Worm (Caenorhabditis elegans) whole organism, L1 larva: ENCODE measurements around the gene C09F5.1.
A peak's percentile ranks its signal among the peaks of the same experiment; 100 is the strongest.

ENCODE experiments used
- C04F5.9 ChIP-seq: sonication (generic microtip); optimal IDR thresholded peaks from 2 replicates; lab custom pipeline; 2016; ENCODE audit warnings: missing genetic modification characterization, missing compliant biosample characterization
- C34B4.2 ChIP-seq: sonication (generic microtip); optimal IDR thresholded peaks from 2 replicates; lab custom pipeline; 2017; ENCODE audit warnings: mild to moderate bottlenecking, missing genetic modification characterization, missing compliant biosample characterization
- F16B12.6 ChIP-seq: fragments of 150-350 bp; optimal IDR thresholded peaks from 2 replicates; lab custom pipeline; 2014; ENCODE audit warnings: missing biosample characterization, missing genetic modification characterization
- Y116A8C.19 ChIP-seq: sonication (generic microtip); optimal IDR thresholded peaks from 2 replicates; lab custom pipeline; 2016; ENCODE audit warnings: missing compliant biosample characterization, missing genetic modification characterization, borderline replicate concordance
- aly-2 ChIP-seq: fragments of 150-350 bp; optimal IDR thresholded peaks from 2 replicates; lab custom pipeline; 2014; ENCODE audit warnings: missing biosample characterization, missing genetic modification characterization
- ama-1 ChIP-seq: fragments of 150-350 bp; optimal IDR thresholded peaks from 2 replicates; lab custom pipeline; 2014
- ceh-63 ChIP-seq: fragments of 200-800 bp; sonication (Bioruptor generic); optimal IDR thresholded peaks from 2 replicates; lab custom pipeline; 2018; ENCODE audit warnings: mild to moderate bottlenecking, missing genetic modification characterization, missing compliant biosample characterization
- ceh-8 ChIP-seq: fragments of 200-800 bp; sonication (Bioruptor generic); optimal IDR thresholded peaks from 2 replicates; lab custom pipeline; 2018; ENCODE audit warnings: mild to moderate bottlenecking, missing genetic modification characterization, moderate library complexity, missing compliant biosample characterization
- ceh-82 ChIP-seq, 3 experiments: fragments of 150-350 bp in 1 of 3; sonication (generic microtip) in 2 of 3; optimal IDR thresholded peaks; 2 replicates each; lab custom pipeline; 2014 to 2017; ENCODE audit warnings: missing biosample characterization in 3 of 3, missing genetic modification characterization in 3 of 3
- ceh-90 ChIP-seq: sonication (generic microtip); optimal IDR thresholded peaks from 2 replicates; lab custom pipeline; 2016; ENCODE audit warnings: missing genetic modification characterization, missing compliant biosample characterization
- dpl-1 ChIP-seq, 3 experiments: fragments of 150-350 bp in 2 of 3; sonication (generic microtip) in 1 of 3; optimal IDR thresholded peaks; 2 replicates each; lab custom pipeline; 2014 to 2017; ENCODE audit warnings: missing biosample characterization in 3 of 3, missing genetic modification characterization in 3 of 3, missing genetic modification reagents in 3 of 3
- dsc-1 ChIP-seq: sonication (generic microtip); optimal IDR thresholded peaks from 2 replicates; lab custom pipeline; 2016; ENCODE audit warnings: mild to moderate bottlenecking, missing genetic modification characterization, missing compliant biosample characterization
- efl-3 ChIP-seq: fragments of 200-800 bp; sonication (Bioruptor generic); optimal IDR thresholded peaks from 2 replicates; lab custom pipeline; 2018; ENCODE audit warnings: mild to moderate bottlenecking, missing genetic modification characterization, missing compliant biosample characterization
- egl-13 ChIP-seq: sonication (generic microtip); optimal IDR thresholded peaks from 2 replicates; lab custom pipeline; 2016; ENCODE audit warnings: missing genotype, missing genetic modification reagents, missing genetic modification characterization, missing compliant biosample characterization
- egl-27 ChIP-seq, 2 experiments: fragments of 150-350 bp in 1 of 2; sonication (generic microtip); optimal IDR thresholded peaks; 3 replicates each; lab custom pipeline; 2017 to 2018; ENCODE audit warnings: missing biosample characterization in 2 of 2, missing genetic modification characterization in 2 of 2, missing genetic modification reagents in 2 of 2
- elt-2 ChIP-seq: sonication (generic microtip); optimal IDR thresholded peaks from 2 replicates; lab custom pipeline; 2016; ENCODE audit warnings: missing genetic modification characterization, mild to moderate bottlenecking, inconsistent platforms, missing compliant biosample characterization, missing genetic modification reagents
- fkh-10 ChIP-seq: sonication (generic microtip); optimal IDR thresholded peaks from 2 replicates; lab custom pipeline; 2017; ENCODE audit warnings: missing biosample characterization, missing genetic modification reagents, missing genetic modification characterization
- fkh-4 ChIP-seq: sonication (generic microtip); optimal IDR thresholded peaks from 2 replicates; lab custom pipeline; 2016; ENCODE audit warnings: missing compliant biosample characterization, missing genetic modification characterization, borderline replicate concordance
- hlh-4 ChIP-seq: sonication (generic microtip); optimal IDR thresholded peaks from 2 replicates; lab custom pipeline; 2016; ENCODE audit warnings: mild to moderate bottlenecking, missing genetic modification characterization, missing compliant biosample characterization
- hpl-2 ChIP-seq: fragments of 150-350 bp; optimal IDR thresholded peaks from 2 replicates; lab custom pipeline; 2014; ENCODE audit warnings: missing biosample characterization, missing genetic modification reagents, missing genetic modification characterization
- irx-1 ChIP-seq: sonication (generic microtip); optimal IDR thresholded peaks from 2 replicates; lab custom pipeline; 2016; ENCODE audit warnings: missing genetic modification characterization, missing compliant biosample characterization
- isw-1 ChIP-seq: fragments of 200-800 bp; sonication (Bioruptor generic); IDR thresholded peaks from 2 replicates; pipeline ENCODE4 v1.3.6; 2022; ENCODE audit warnings: missing genetic modification characterization, missing compliant biosample characterization
- jun-1 ChIP-seq: fragments of 150-350 bp; optimal IDR thresholded peaks from 2 replicates; lab custom pipeline; 2014; ENCODE audit warnings: missing biosample characterization, missing genetic modification reagents, missing genetic modification characterization
- lin-13 ChIP-seq: fragments of 150-350 bp; optimal IDR thresholded peaks from 2 replicates; lab custom pipeline; 2014; ENCODE audit warnings: missing biosample characterization, missing genetic modification reagents, missing genetic modification characterization
- lin-14 ChIP-seq: fragments of 200-800 bp; sonication (Bioruptor generic); optimal IDR thresholded peaks from 2 replicates; lab custom pipeline; 2018; ENCODE audit warnings: mild to moderate bottlenecking, missing genetic modification characterization, moderate library complexity, missing compliant biosample characterization
- lin-35 ChIP-seq, 2 experiments: fragments of 150-350 bp; optimal IDR thresholded peaks; 2 replicates each; lab custom pipeline; 2014; ENCODE audit warnings: missing biosample characterization in 2 of 2, missing genetic modification characterization in 2 of 2, missing genetic modification reagents in 2 of 2
- lir-3 ChIP-seq: sonication (generic microtip); optimal IDR thresholded peaks from 2 replicates; lab custom pipeline; 2016; ENCODE audit warnings: mild to moderate bottlenecking, missing genetic modification characterization, moderate library complexity, missing compliant biosample characterization; ENCODE audit not compliant: poor library complexity
- mab-9 ChIP-seq: fragments of 200-800 bp; sonication (Bioruptor generic); IDR thresholded peaks from 2 replicates; pipeline ENCODE4 v1.3.6; 2022; ENCODE audit warnings: missing genetic modification reagents, missing genetic modification characterization, missing compliant biosample characterization
- mef-2 ChIP-seq: fragments of 150-350 bp; optimal IDR thresholded peaks from 2 replicates; lab custom pipeline; 2014; ENCODE audit warnings: missing biosample characterization, missing genetic modification characterization
- mep-1 ChIP-seq: fragments of 150-350 bp; optimal IDR thresholded peaks from 2 replicates; lab custom pipeline; 2014; ENCODE audit warnings: missing biosample characterization, missing genetic modification characterization
- nhr-11 ChIP-seq: fragments of 150-350 bp; optimal IDR thresholded peaks from 2 replicates; lab custom pipeline; 2014; ENCODE audit warnings: missing biosample characterization, missing genetic modification characterization
- nhr-20 ChIP-seq: sonication (generic microtip); optimal IDR thresholded peaks from 2 replicates; lab custom pipeline; 2016; ENCODE audit warnings: mild to moderate bottlenecking, missing genetic modification characterization, missing compliant biosample characterization
- nhr-71 ChIP-seq: sonication (generic microtip); optimal IDR thresholded peaks from 2 replicates; lab custom pipeline; 2016; ENCODE audit warnings: mild to moderate bottlenecking, missing genetic modification characterization, moderate library complexity, missing compliant biosample characterization
- nhr-77 ChIP-seq: fragments of 150-350 bp; optimal IDR thresholded peaks from 2 replicates; lab custom pipeline; 2014; ENCODE audit warnings: missing biosample characterization, missing genetic modification characterization
- nhr-90 ChIP-seq: sonication (generic microtip); optimal IDR thresholded peaks from 2 replicates; lab custom pipeline; 2016; ENCODE audit warnings: mild to moderate bottlenecking, missing genetic modification characterization, missing compliant biosample characterization; ENCODE audit not compliant: poor library complexity
- pax-3 ChIP-seq: fragments of 200-800 bp; sonication (Bioruptor generic); optimal IDR thresholded peaks from 2 replicates; lab custom pipeline; 2018; ENCODE audit warnings: mild to moderate bottlenecking, missing genetic modification characterization, moderate library complexity, missing compliant biosample characterization
- skn-1 ChIP-seq: fragments of 150-350 bp; optimal IDR thresholded peaks from 2 replicates; lab custom pipeline; 2014; ENCODE audit warnings: missing biosample characterization, missing genetic modification characterization
- snpc-4 ChIP-seq: fragments of 150-350 bp; optimal IDR thresholded peaks from 2 replicates; lab custom pipeline; 2014; ENCODE audit warnings: missing biosample characterization, missing genetic modification characterization
- snu-23 ChIP-seq: sonication (generic microtip); optimal IDR thresholded peaks from 2 replicates; lab custom pipeline; 2016; ENCODE audit warnings: missing genetic modification characterization, missing compliant biosample characterization
- sox-4 ChIP-seq: sonication (generic microtip); optimal IDR thresholded peaks from 2 replicates; lab custom pipeline; 2016; ENCODE audit warnings: missing genetic modification characterization, missing compliant biosample characterization
- sup-37 ChIP-seq: fragments of 200-800 bp; sonication (Bioruptor generic); optimal IDR thresholded peaks from 2 replicates; lab custom pipeline; 2018; ENCODE audit warnings: mild to moderate bottlenecking, missing genetic modification characterization, missing compliant biosample characterization
- swsn-7 ChIP-seq: sonication (generic microtip); optimal IDR thresholded peaks from 2 replicates; lab custom pipeline; 2016; ENCODE audit warnings: missing genetic modification characterization, missing compliant biosample characterization
- tbx-2 ChIP-seq: sonication (generic microtip); optimal IDR thresholded peaks from 2 replicates; lab custom pipeline; 2016; ENCODE audit warnings: missing genetic modification characterization, missing compliant biosample characterization
- unc-30 ChIP-seq: sonication (generic microtip); optimal IDR thresholded peaks from 2 replicates; lab custom pipeline; 2017; ENCODE audit warnings: missing biosample characterization, missing genetic modification characterization
- unc-86 ChIP-seq: sonication (generic microtip); optimal IDR thresholded peaks from 2 replicates; lab custom pipeline; 2016; ENCODE audit warnings: missing genetic modification characterization, missing compliant biosample characterization
- unc-98 ChIP-seq: fragments of 200-800 bp; sonication (Bioruptor generic); IDR thresholded peaks from 2 replicates; pipeline ENCODE4 v1.3.6; 2022; ENCODE audit warnings: missing genetic modification characterization, missing compliant biosample characterization
- vab-15 ChIP-seq: sonication (generic microtip); optimal IDR thresholded peaks from 2 replicates; lab custom pipeline; 2017; ENCODE audit warnings: missing genotype, mild to moderate bottlenecking, missing genetic modification characterization, missing compliant biosample characterization
- xbp-1 ChIP-seq: sonication (generic microtip); optimal IDR thresholded peaks from 2 replicates; lab custom pipeline; 2016; ENCODE audit warnings: missing genetic modification characterization, missing compliant biosample characterization
- zag-1 ChIP-seq: fragments of 150-350 bp; optimal IDR thresholded peaks from 2 replicates; lab custom pipeline; 2014; ENCODE audit warnings: missing biosample characterization, missing genetic modification characterization
- zip-4 ChIP-seq: fragments of 200-800 bp; sonication (Bioruptor generic); optimal IDR thresholded peaks from 2 replicates; lab custom pipeline; 2018; ENCODE audit warnings: mild to moderate bottlenecking, missing genetic modification characterization, moderate library complexity, missing compliant biosample characterization
- ztf-11 ChIP-seq, 2 experiments: sonication (generic microtip); optimal IDR thresholded peaks; 2 replicates each; lab custom pipeline; 2016 to 2017; ENCODE audit warnings: missing genetic modification characterization in 2 of 2, missing biosample characterization in 1 of 2, missing compliant biosample characterization in 1 of 2
- ztf-4 ChIP-seq: fragments of 150-350 bp; optimal IDR thresholded peaks from 2 replicates; lab custom pipeline; 2014; ENCODE audit warnings: missing biosample characterization, missing genetic modification characterization

C09F5.1 gene

ce11 chrIII:640198-640803, 18.2 kb upstream of the C09F5.1 start, which contains the start of the genes tag-266 and tag-267:
Gene tag-266, minus strand, starts transcription at chrIII:640226.
Gene tag-267, plus strand, starts transcription at chrIII:640790.
- TF ChIP-seq zip-4 (GFP tag; lab: Kevin White, UChicago): no peak
- no peak for TF ChIP-seq ztf-4
- peak; percentile 92 for TF ChIP-seq pax-3
- peak; percentile 81 for TF ChIP-seq snu-23 (GFP tag; lab: Kevin White, UChicago)
- peak; percentile 41; the same call in 1 of the 2 replicates for TF ChIP-seq mab-9 (GFP tag; lab: Robert Waterston, UW)
- no peak for TF ChIP-seq C34B4.2 (tag; lab: Kevin White, UChicago)
- TF ChIP-seq ceh-63 (GFP tag; lab: Kevin White, UChicago): peak; percentile 40
- no peak for TF ChIP-seq egl-27 (tag; optimal IDR thresholded peaks at IDR 0.05; lab: Kevin White, UChicago)
- no peak for TF ChIP-seq hpl-2 (GFP tag; lab: Kevin White, UChicago)
- TF ChIP-seq nhr-20: peak; percentile 65
- TF ChIP-seq mep-1 (tag; lab: Kevin White, UChicago): peak; percentile 77
- peak; percentile 49 for TF ChIP-seq dsc-1 (tag; lab: Kevin White, UChicago)
- peak; percentile 48 for TF ChIP-seq snpc-4 (tag; lab: Kevin White, UChicago)
- peak; percentile 77 for TF ChIP-seq irx-1 (tag; lab: Kevin White, UChicago)
- no peak for TF ChIP-seq hlh-4
- TF ChIP-seq efl-3 (GFP tag; lab: Kevin White, UChicago): no peak
- no peak for TF ChIP-seq sup-37
- TF ChIP-seq nhr-77 (tag; lab: Kevin White, UChicago): peak; percentile 59
- peak; percentile 77 for TF ChIP-seq tbx-2 (tag; lab: Kevin White, UChicago)
- TF ChIP-seq egl-13 (tag; lab: Kevin White, UChicago): peak; percentile 67
- peak; percentile 87 for TF ChIP-seq nhr-71
- TF ChIP-seq lin-13 (GFP tag; lab: Kevin White, UChicago): peak; percentile 19
- peak in 1 of 2 experiments; percentile 76 for TF ChIP-seq ztf-11 (tag; optimal IDR thresholded peaks at IDR 0.05; lab: Kevin White, UChicago)
- TF ChIP-seq ceh-8 (GFP tag; lab: Kevin White, UChicago): peak; percentile 13
- TF ChIP-seq jun-1: peak; percentile 20
- peak; percentile 49 for TF ChIP-seq aly-2 (tag; lab: Kevin White, UChicago)
- peak; percentile 60 to 75 for TF ChIP-seq lin-35 (GFP tag; optimal IDR thresholded peaks at IDR 0.05; lab: Kevin White, UChicago)
- peak; percentile 28 to 66 (median 54) for TF ChIP-seq dpl-1 (GFP tag; optimal IDR thresholded peaks at IDR 0.05; lab: Kevin White, UChicago)
- TF ChIP-seq unc-86: peak; percentile 47
- TF ChIP-seq vab-15 (tag; lab: Kevin White, UChicago): no peak
- TF ChIP-seq sox-4 (tag; lab: Kevin White, UChicago): peak; percentile 43
- TF ChIP-seq swsn-7 (tag; lab: Kevin White, UChicago): peak; percentile 70
- peak; percentile 66 for TF ChIP-seq ceh-90 (tag; lab: Kevin White, UChicago)
- TF ChIP-seq xbp-1: peak; percentile 70
- no peak for TF ChIP-seq lir-3 (tag; lab: Kevin White, UChicago)
- TF ChIP-seq Y116A8C.19: peak; percentile 3
- no peak for TF ChIP-seq mef-2 (tag; lab: Kevin White, UChicago)
- TF ChIP-seq nhr-11 (tag; lab: Kevin White, UChicago): no peak
- TF ChIP-seq fkh-10: peak; percentile 24
- peak; percentile 41 for TF ChIP-seq fkh-4 (tag; lab: Kevin White, UChicago)
- peak; percentile 56 for TF ChIP-seq C04F5.9 (tag; lab: Kevin White, UChicago)
- peak; percentile 80 for TF ChIP-seq unc-98
- no peak for TF ChIP-seq unc-30 (tag; lab: Kevin White, UChicago)
- peak; percentile 82 for TF ChIP-seq isw-1 (GFP tag; lab: Robert Waterston, UW)
- peak; percentile 34 for TF ChIP-seq zag-1 (tag; lab: Kevin White, UChicago)
- TF ChIP-seq nhr-90 (tag; lab: Kevin White, UChicago): peak; percentile 88
- TF ChIP-seq F16B12.6 (tag; lab: Kevin White, UChicago): peak; percentile 33
- TF ChIP-seq skn-1 (tag; lab: Kevin White, UChicago): peak; percentile 27
- peak; percentile 20 to 64 (median 21) for TF ChIP-seq ceh-82 (tag; optimal IDR thresholded peaks at IDR 0.05; lab: Kevin White, UChicago)
- TF ChIP-seq lin-14 (GFP tag; lab: Kevin White, UChicago): peak; percentile 91
- peak; percentile 25 for TF ChIP-seq elt-2 (tag; lab: Kevin White, UChicago)
- no peak for TF ChIP-seq ama-1 (lab: Kevin White, UChicago)
